Worm (Caenorhabditis elegans): ENCODE measurements around the gene athp-2.

athp-2 gene

DNA sequence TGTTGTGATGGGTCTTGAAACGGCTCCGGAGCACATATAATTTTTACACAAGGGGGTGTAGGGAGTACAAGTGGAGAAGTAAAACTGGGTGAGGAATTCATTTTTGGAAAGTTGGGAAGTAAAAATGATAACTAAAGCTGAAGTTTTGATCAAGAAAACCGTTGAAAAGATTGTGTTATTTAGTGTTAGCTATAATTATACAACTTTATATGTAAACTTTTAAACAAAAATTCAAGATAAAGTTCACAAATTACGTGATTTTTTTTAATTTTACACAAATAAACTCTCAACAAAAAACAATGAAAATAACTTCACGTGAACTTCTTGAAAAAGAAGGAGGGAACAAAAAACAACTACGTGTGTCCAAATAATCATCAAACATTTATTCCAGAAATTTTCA lies 15.2 kb downstream of the athp-2 start, which contains the start of the genes H20J04.7 and H20J04.1:
H20J04.7 (minus strand) TSS at position 101 of the 400 bp plus-strand sequence.
H20J04.1 (plus strand) TSS at position 397 of the 400 bp plus-strand sequence.
- no peak for TF ChIP-seq fkh-3 (tag; optimal IDR thresholded peaks at IDR 0.05)

ce11 chrII:4358765-4359164 lies 18.8 kb downstream of the athp-2 start, which contains the start of gene lat-2:
TSS of gene lat-2 (plus strand) at chrII:4359065.
- TF ChIP-seq F22D6.2 (tag; optimal IDR thresholded peaks at IDR 0.05): no peak
- no peak for TF ChIP-seq ceh-58 (GFP tag; IDR thresholded peaks at IDR 0.05)
- no peak for TF ChIP-seq lin-26 (GFP tag; IDR thresholded peaks at IDR 0.05)
- no peak for TF ChIP-seq lin-35 (GFP tag; optimal IDR thresholded peaks at IDR 0.05)
- TF ChIP-seq Y53F4B.3 (GFP tag; IDR thresholded peaks at IDR 0.05): no peak
- TF ChIP-seq ekl-4 (GFP tag; IDR thresholded peaks at IDR 0.05): no peak
- TF ChIP-seq dpl-1 (GFP tag; optimal IDR thresholded peaks at IDR 0.05): no peak
- no peak for TF ChIP-seq cebp-2 (GFP tag; IDR thresholded peaks at IDR 0.05)
- TF ChIP-seq egl-44 (GFP tag; IDR thresholded peaks at IDR 0.05): no peak
- no peak for TF ChIP-seq Y79H2A.3 (GFP tag; conservative IDR thresholded peaks at IDR 0.05)
- no peak for TF ChIP-seq nhr-120 (GFP tag; IDR thresholded peaks at IDR 0.05)
- TF ChIP-seq ztf-18 (tag; optimal IDR thresholded peaks at IDR 0.05): no peak
- TF ChIP-seq sdz-38 (tag; optimal IDR thresholded peaks at IDR 0.05): no peak
- no peak for TF ChIP-seq chd-7 (tag; optimal IDR thresholded peaks at IDR 0.05)
- no peak for TF ChIP-seq dox-1 (GFP tag; IDR thresholded peaks at IDR 0.05)
- TF ChIP-seq nfyb-1 (GFP tag; IDR thresholded peaks at IDR 0.05): no peak
- TF ChIP-seq lag-1 (GFP tag; IDR thresholded peaks at IDR 0.05): no peak

- TF ChIP-seq dpl-1 (GFP tag; optimal IDR thresholded peaks at IDR 0.05): no peak
- TF ChIP-seq sea-2 (GFP tag; IDR thresholded peaks at IDR 0.05): no peak
- no peak for TF ChIP-seq hsf-1 (GFP tag; IDR thresholded peaks at IDR 0.05)
- no peak for TF ChIP-seq ccch-3 (GFP tag; optimal IDR thresholded peaks at IDR 0.05)
Measured at ce11 chrII:4359219-4359618, 19.2 kb downstream of the athp-2 start.

DNA sequence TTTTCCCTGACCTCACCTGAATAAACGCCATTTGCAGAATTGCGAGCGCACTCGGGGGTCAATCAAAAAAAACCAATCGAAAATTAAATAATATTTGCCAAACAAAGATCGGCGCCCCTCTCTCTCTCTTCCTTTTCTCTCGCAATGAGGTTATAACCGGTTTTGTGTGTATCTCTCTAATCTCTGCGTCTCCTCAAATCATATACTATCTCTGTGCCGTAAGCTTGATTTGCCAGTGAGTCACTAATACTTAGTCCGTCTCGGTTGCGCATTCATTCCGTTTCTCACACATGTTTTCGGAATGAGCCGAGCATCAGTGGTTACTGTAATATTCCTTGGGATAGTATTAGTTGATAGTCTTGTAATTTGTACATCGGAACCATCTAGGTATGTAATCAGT lies 22.1 kb downstream of the athp-2 start:
- TF ChIP-seq hmg-1.2 (GFP tag; IDR thresholded peaks at IDR 0.05) (peak; percentile 72), nhr-90 (tag; optimal IDR thresholded peaks at IDR 0.05) (no peak)

DNA sequence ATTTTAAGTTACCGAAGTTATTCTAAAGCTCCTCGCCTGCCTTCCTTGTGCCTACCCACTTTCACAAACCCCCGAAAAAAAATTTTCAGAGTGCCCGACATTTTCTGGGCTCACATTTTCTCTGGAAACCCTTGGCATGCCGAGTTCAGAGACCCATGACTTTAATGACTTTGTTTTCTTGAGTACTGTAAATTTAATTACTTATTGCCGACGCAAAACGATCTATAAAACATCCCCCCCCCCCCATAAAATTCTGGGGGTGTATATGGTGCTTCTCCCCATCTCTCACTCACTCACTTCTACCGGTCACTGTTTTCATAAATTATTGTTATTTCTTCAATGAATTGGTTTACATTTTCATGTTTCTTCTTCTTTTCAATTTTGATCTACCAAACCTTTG lies 27.9 kb downstream of the athp-2 start, which contains the start of gene try-9:
try-9 (plus strand) TSS at position 301 of the 400 bp plus-strand sequence.
- no peak for TF ChIP-seq xnd-1 (tag; optimal IDR thresholded peaks at IDR 0.05)

DNA sequence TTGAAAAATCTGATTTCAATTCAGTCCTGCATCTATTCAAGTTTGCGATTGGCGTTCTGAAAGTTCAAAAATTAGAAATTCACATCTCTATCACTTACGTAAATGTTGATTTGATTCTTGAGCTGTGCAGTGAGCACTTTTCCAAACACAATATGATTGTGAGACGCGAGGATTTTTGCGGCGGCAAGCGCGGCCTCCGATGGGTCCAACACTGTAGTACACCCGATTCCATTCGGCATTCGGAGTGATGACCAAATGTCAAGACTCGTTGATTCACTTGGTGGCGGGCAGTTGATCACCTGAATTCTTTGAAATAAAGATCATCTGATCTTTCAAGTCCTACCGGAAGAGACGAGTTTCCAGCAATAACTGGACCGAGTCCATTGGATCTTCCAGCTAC lies 29.7 kb downstream of the athp-2 start:
- TF ChIP-seq ceh-91 (GFP tag; IDR thresholded peaks at IDR 0.05): no peak
- no peak for TF ChIP-seq hsf-1 (GFP tag; IDR thresholded peaks at IDR 0.05)
- no peak for TF ChIP-seq F37B4.10 (GFP tag; IDR thresholded peaks at IDR 0.05)
- TF ChIP-seq nhr-27 (tag; optimal IDR thresholded peaks at IDR 0.05): no peak
- TF ChIP-seq B0035.1 (tag; optimal IDR thresholded peaks at IDR 0.05): no peak
- no peak for TF ChIP-seq sptf-2 (GFP tag; optimal IDR thresholded peaks at IDR 0.05)
- TF ChIP-seq ceh-79 (tag; optimal IDR thresholded peaks at IDR 0.05): no peak
- TF ChIP-seq Y95B8A.8 (GFP tag; IDR thresholded peaks at IDR 0.05): no peak

Data from whole organism, young adult.